Worm (Caenorhabditis elegans): ENCODE results near the gene srsx-34.

ce11 chrV:9053969-9054368 lies 18.2 kb downstream of the srsx-34 start, which contains the start of gene C25E10.8:
- TF ChIP-seq sma-9 (GFP tag; optimal IDR thresholded peaks at IDR 0.05) (no peak), sma-9 (tag; optimal IDR thresholded peaks at IDR 0.05) (no peak), fos-1 (tag; optimal IDR thresholded peaks at IDR 0.05) (no peak), nhr-12 (tag; optimal IDR thresholded peaks at IDR 0.05) (no peak), ZK546.5 (tag; optimal IDR thresholded peaks at IDR 0.05) (no peak), elt-1 (tag; optimal IDR thresholded peaks at IDR 0.05) (no peak), ztf-11 (tag; optimal IDR thresholded peaks at IDR 0.05) (no peak), nhr-237 (tag; optimal IDR thresholded peaks at IDR 0.05) (no peak), sma-3 (GFP tag; optimal IDR thresholded peaks at IDR 0.05) (no peak), egl-27 (tag; optimal IDR thresholded peaks at IDR 0.05) (no peak), unc-55 (GFP tag; optimal IDR thresholded peaks at IDR 0.05) (no peak), elt-3 (tag; optimal IDR thresholded peaks at IDR 0.05) (no peak), nhr-11 (tag; optimal IDR thresholded peaks at IDR 0.05) (no peak), lin-11 (tag; optimal IDR thresholded peaks at IDR 0.05) (no peak)
